Fruit fly (Drosophila melanogaster) whole organism, prepupa: ENCODE data around the gene CG31743.

Experiments used
- Blimp-1 ChIP-seq: fragments of 200-800 bp; sonication (Bioruptor generic); optimal IDR thresholded peaks from 3 replicates; lab custom pipeline; 2017; ENCODE audit warnings: missing biosample characterization, missing genetic modification characterization, mild to moderate bottlenecking, moderate library complexity, missing genetic modification reagents
- CG10631 ChIP-seq: fragments of 200-800 bp; sonication (Bioruptor generic); optimal IDR thresholded peaks from 2 replicates; lab custom pipeline; 2016; ENCODE audit warnings: missing biosample characterization, missing genetic modification characterization
- Hr4 ChIP-seq: fragments of 200-800 bp; sonication (Bioruptor generic); optimal IDR thresholded peaks from 3 replicates; lab custom pipeline; 2016; ENCODE audit warnings: missing biosample characterization, missing genetic modification characterization

DNA sequence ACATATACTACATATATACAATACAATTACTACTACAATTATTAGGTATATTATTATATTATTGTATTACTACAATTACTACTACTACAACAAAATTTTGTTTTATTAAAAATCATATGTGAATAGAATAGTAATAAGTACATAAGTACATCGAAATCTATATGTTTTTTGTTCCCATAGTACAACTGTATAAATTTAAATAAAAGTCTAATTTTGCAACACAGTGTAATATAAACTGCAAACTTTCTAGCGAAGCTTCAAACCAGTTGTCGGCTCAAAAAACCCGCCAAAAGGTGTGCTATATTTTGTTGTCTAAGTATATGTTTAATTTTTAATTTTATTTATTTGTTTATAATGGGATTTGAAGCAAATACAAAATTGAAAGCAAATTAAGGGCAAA is 19.8 kb upstream of the CG31743 start:
- TF ChIP-seq Hr4 (GFP tag; lab: Kevin White, UChicago) (no peak), Blimp-1 (GFP tag; lab: Kevin White, UChicago) (no peak), CG10631 (GFP tag; lab: Kevin White, UChicago) (no peak)
